Fruit fly (Drosophila melanogaster) whole organism, embryonic: ENCODE measurements around the gene CG15034.

Experiments used
- Antp ChIP-seq: fragments of 200-800 bp; sonication (Bioruptor generic); optimal IDR thresholded peaks from 3 replicates; lab custom pipeline; 2016; ENCODE audit warnings: missing biosample characterization, missing genetic modification characterization
- Atf3 ChIP-seq: fragments of 200-800 bp; sonication (Bioruptor generic); optimal IDR thresholded peaks from 3 replicates; lab custom pipeline; 2016; ENCODE audit warnings: missing biosample characterization, missing genetic modification characterization
- Atf6 ChIP-seq: fragments of 200-800 bp; sonication (Bioruptor generic); IDR thresholded peaks from 2 replicates; pipeline ENCODE4 v1.3.6; 2022; ENCODE audit warnings: missing biosample characterization, missing genetic modification characterization
- CG11456 ChIP-seq: fragments of 200-800 bp; sonication (Bioruptor generic); IDR thresholded peaks from 3 replicates; pipeline ENCODE4 v1.3.6; 2022; ENCODE audit warnings: missing biosample characterization, missing genetic modification characterization
- CG14965 ChIP-seq: fragments of 200-800 bp; sonication (Bioruptor generic); optimal IDR thresholded peaks from 2 replicates; lab custom pipeline; 2016; ENCODE audit warnings: missing biosample characterization, missing genetic modification characterization, borderline replicate concordance
- CG16779 ChIP-seq: fragments of 200-800 bp; sonication (Bioruptor generic); IDR thresholded peaks from 2 replicates; pipeline ENCODE4 v1.3.6; 2022; ENCODE audit warnings: missing biosample characterization, missing genetic modification characterization
- CG17186 ChIP-seq: fragments of 200-800 bp; sonication (Bioruptor generic); optimal IDR thresholded peaks from 3 replicates; lab custom pipeline; 2017; ENCODE audit warnings: missing biosample characterization, missing genetic modification reagents, missing genetic modification characterization
- CG30020 ChIP-seq: fragments of 200-800 bp; optimal IDR thresholded peaks from 2 replicates; lab custom pipeline; 2019; ENCODE audit warnings: missing biosample characterization, mild to moderate bottlenecking, missing genetic modification characterization, moderate library complexity
- CG30431 ChIP-seq: fragments of 200-800 bp; sonication (Bioruptor generic); optimal IDR thresholded peaks from 2 replicates; lab custom pipeline; 2017; ENCODE audit warnings: missing biosample characterization, missing genetic modification characterization
- CG31365 ChIP-seq: fragments of 200-800 bp; sonication (Bioruptor generic); optimal IDR thresholded peaks from 2 replicates; lab custom pipeline; 2018; ENCODE audit warnings: missing biosample characterization, mild to moderate bottlenecking, missing genetic modification characterization
- CG3281 ChIP-seq: fragments of 200-800 bp; sonication (Bioruptor generic); optimal IDR thresholded peaks from 3 replicates; lab custom pipeline; 2017; ENCODE audit warnings: missing biosample characterization, mild to moderate bottlenecking, missing genetic modification characterization
- CG3726 ChIP-seq: fragments of 200-800 bp; sonication (Bioruptor generic); IDR thresholded peaks from 3 replicates; pipeline ENCODE4, ENCODE4 v1.3.6; 2022; ENCODE audit warnings: missing biosample characterization, missing genetic modification characterization
- CG3847 ChIP-seq: fragments of 200-800 bp; sonication (Bioruptor generic); IDR thresholded peaks from 2 replicates; pipeline ENCODE4 v1.3.6; 2022; ENCODE audit warnings: missing biosample characterization, missing genetic modification characterization
- CG4282 ChIP-seq: fragments of 200-800 bp; sonication (Bioruptor generic); optimal IDR thresholded peaks from 2 replicates; lab custom pipeline; 2016; ENCODE audit warnings: missing biosample characterization, missing genetic modification characterization
- CG4730 ChIP-seq: fragments of 200-800 bp; sonication (Bioruptor generic); IDR thresholded peaks from 2 replicates; pipeline ENCODE4 v1.3.6; 2022; ENCODE audit warnings: missing biosample characterization, missing genetic modification characterization
- CG5245 ChIP-seq: fragments of 200-800 bp; sonication (Bioruptor generic); optimal IDR thresholded peaks from 3 replicates; lab custom pipeline; 2016; ENCODE audit warnings: missing biosample characterization, missing genetic modification characterization
- CG6683 ChIP-seq: fragments of 200-800 bp; sonication (Bioruptor generic); optimal IDR thresholded peaks from 2 replicates; lab custom pipeline; 2017; ENCODE audit warnings: missing biosample characterization, mild to moderate bottlenecking, missing genetic modification characterization, missing genetic modification reagents
- CG9437 ChIP-seq: fragments of 200-800 bp; sonication (Bioruptor generic); optimal IDR thresholded peaks from 2 replicates; lab custom pipeline; 2018; ENCODE audit warnings: missing biosample characterization, mild to moderate bottlenecking, missing genetic modification characterization
- Chrac-16 ChIP-seq: fragments of 200-800 bp; sonication (Bioruptor generic); optimal IDR thresholded peaks from 3 replicates; lab custom pipeline; 2016; ENCODE audit warnings: missing biosample characterization, missing genetic modification characterization
- D ChIP-seq, 2 experiments: fragments of 200-800 bp in 1 of 2; fragments of >200 bp in 1 of 2; sonication (Bioruptor generic) in 1 of 2; optimal IDR thresholded peaks; 2 replicates in 1 of 2; 3 replicates in 1 of 2; lab custom pipeline; 2017; ENCODE audit warnings: mild to moderate bottlenecking in 1 of 2, missing biosample characterization in 1 of 2, missing genetic modification characterization in 1 of 2, missing genetic modification reagents in 1 of 2
- Doc3 ChIP-seq: fragments of 200-800 bp; sonication (Bioruptor generic); IDR thresholded peaks from 3 replicates; pipeline ENCODE4 v1.3.6; 2022; ENCODE audit warnings: missing biosample characterization, missing genetic modification characterization; ENCODE audit not compliant: partially characterized antibody
- Drgx ChIP-seq: fragments of 200-800 bp; sonication (Bioruptor generic); IDR thresholded peaks from 2 replicates; pipeline ENCODE4 v1.3.6; 2022; ENCODE audit warnings: missing biosample characterization, missing genetic modification characterization
- GATAe ChIP-seq: fragments of 200-800 bp; sonication (Bioruptor generic); conservative IDR thresholded peaks from 2 replicates; pipeline ENCODE4 v1.3.6; 2022; ENCODE audit warnings: missing biosample characterization, missing genetic modification characterization
- Gug ChIP-seq: fragments of 200-800 bp; sonication (Bioruptor generic); IDR thresholded peaks from 4 replicates; pipeline ENCODE4 v1.3.6; 2022; ENCODE audit warnings: missing biosample characterization, missing genetic modification characterization
- HHEX ChIP-seq: fragments of 200-800 bp; sonication (Bioruptor generic); optimal IDR thresholded peaks from 3 replicates; lab custom pipeline; 2017; ENCODE audit warnings: missing biosample characterization, mild to moderate bottlenecking, missing genetic modification characterization, missing genetic modification reagents
- HLH4C ChIP-seq: fragments of 200-800 bp; sonication (Bioruptor generic); IDR thresholded peaks from 3 replicates; pipeline ENCODE4 v1.3.6; 2022; ENCODE audit warnings: missing biosample characterization, missing genetic modification characterization; ENCODE audit not compliant: partially characterized antibody
- Lim3 ChIP-seq: fragments of 200-800 bp; sonication (Bioruptor generic); IDR thresholded peaks from 2 replicates; pipeline ENCODE4 v1.3.6; 2022; ENCODE audit warnings: missing biosample characterization, missing genetic modification characterization
- Meics ChIP-seq: fragments of 200-800 bp; sonication (Bioruptor generic); optimal IDR thresholded peaks from 2 replicates; lab custom pipeline; 2017; ENCODE audit warnings: missing biosample characterization, mild to moderate bottlenecking, missing genetic modification characterization
- Ravus ChIP-seq: fragments of 200-800 bp; sonication (Bioruptor generic); IDR thresholded peaks from 2 replicates; pipeline ENCODE4 v1.3.6; 2022; ENCODE audit warnings: missing biosample characterization, missing genetic modification characterization
- Rx ChIP-seq: fragments of 200-800 bp; sonication (Bioruptor generic); IDR thresholded peaks from 2 replicates; pipeline ENCODE4 v1.3.6; 2022; ENCODE audit warnings: missing biosample characterization, missing genetic modification characterization
- Scr ChIP-seq: fragments of 200-800 bp; sonication (Bioruptor generic); IDR thresholded peaks from 2 replicates; pipeline ENCODE4 v1.3.6; 2022; ENCODE audit warnings: missing biosample characterization, missing genetic modification characterization; ENCODE audit not compliant: partially characterized antibody
- Taf1 ChIP-seq: fragments of 200-800 bp; sonication (Bioruptor generic); IDR thresholded peaks from 2 replicates; pipeline ENCODE4 v1.3.6; 2022; ENCODE audit warnings: missing biosample characterization, missing genetic modification characterization
- amos ChIP-seq: fragments of 200-800 bp; sonication (Bioruptor generic); IDR thresholded peaks from 2 replicates; pipeline ENCODE4 v1.3.6; 2022; ENCODE audit warnings: missing biosample characterization, missing genetic modification characterization; ENCODE audit not compliant: partially characterized antibody
- crp ChIP-seq, 2 experiments: fragments of 200-800 bp; sonication (Bioruptor generic); optimal IDR thresholded peaks; 2 replicates in 1 of 2; 3 replicates in 1 of 2; lab custom pipeline; 2017; ENCODE audit warnings: missing biosample characterization in 2 of 2, missing genetic modification characterization in 2 of 2, mild to moderate bottlenecking in 1 of 2, moderate library complexity in 1 of 2
- dimm ChIP-seq: fragments of 200-800 bp; sonication (Bioruptor generic); IDR thresholded peaks from 2 replicates; pipeline ENCODE4 v1.3.6; 2022; ENCODE audit warnings: missing biosample characterization, missing genetic modification characterization
- dm ChIP-seq: fragments of 200-800 bp; sonication (Bioruptor generic); optimal IDR thresholded peaks from 3 replicates; lab custom pipeline; 2016; ENCODE audit warnings: missing biosample characterization, missing genetic modification characterization
- ham ChIP-seq: fragments of 200-800 bp; sonication (Bioruptor generic); IDR thresholded peaks from 2 replicates; pipeline ENCODE4 v1.3.6; 2022; ENCODE audit warnings: missing biosample characterization, missing genetic modification characterization
- hkb ChIP-seq, 2 experiments: fragments of 200-800 bp in 1 of 2; fragments of >200 bp in 1 of 2; sonication (Bioruptor generic) in 1 of 2; IDR thresholded peaks in 1 of 2; optimal IDR thresholded peaks in 1 of 2; 2 replicates each; pipeline versions ENCODE4 v1.3.6 to Lab custom; 2017 to 2022; ENCODE audit warnings: missing biosample characterization in 1 of 2, missing genetic modification characterization in 1 of 2
- kah ChIP-seq: fragments of 200-800 bp; sonication (Bioruptor generic); optimal IDR thresholded peaks from 2 replicates; lab custom pipeline; 2018; ENCODE audit warnings: missing biosample characterization, mild to moderate bottlenecking, missing genetic modification characterization
- knrl ChIP-seq: fragments of 200-800 bp; sonication (Bioruptor generic); IDR thresholded peaks from 3 replicates; pipeline ENCODE4 v1.3.6; 2022; ENCODE audit warnings: missing biosample characterization, missing genetic modification characterization; ENCODE audit not compliant: partially characterized antibody
- nerfin-2 ChIP-seq: fragments of 200-800 bp; sonication (Bioruptor generic); IDR thresholded peaks from 2 replicates; pipeline ENCODE4 v1.3.6; 2022; ENCODE audit warnings: missing biosample characterization, missing genetic modification characterization; ENCODE audit not compliant: partially characterized antibody
- nom ChIP-seq: fragments of 200-800 bp; sonication (Bioruptor generic); optimal IDR thresholded peaks from 2 replicates; lab custom pipeline; 2017; ENCODE audit warnings: missing biosample characterization, missing genetic modification characterization, mild to moderate bottlenecking, moderate library complexity, missing genetic modification reagents
- pho ChIP-seq: fragments of 200-800 bp; sonication (Bioruptor generic); optimal IDR thresholded peaks from 2 replicates; lab custom pipeline; 2016; ENCODE audit warnings: missing biosample characterization, missing genetic modification characterization
- ro ChIP-seq: fragments of 200-800 bp; sonication (Bioruptor generic); IDR thresholded peaks from 2 replicates; pipeline ENCODE4 v1.3.6; 2022; ENCODE audit warnings: missing biosample characterization, missing genetic modification characterization
- unc-4 ChIP-seq: fragments of 200-800 bp; sonication (Bioruptor generic); IDR thresholded peaks from 2 replicates; pipeline ENCODE4 v1.3.6; 2022; ENCODE audit warnings: missing biosample characterization, missing genetic modification characterization; ENCODE audit not compliant: partially characterized antibody
- usp ChIP-seq: fragments of >200 bp; optimal IDR thresholded peaks from 2 replicates; lab custom pipeline; 2017; ENCODE audit warnings: missing biosample characterization, missing genetic modification characterization
- vvl ChIP-seq: fragments of 200-800 bp; sonication (Bioruptor generic); IDR thresholded peaks from 2 replicates; pipeline ENCODE4 v1.3.6; 2022; ENCODE audit warnings: missing biosample characterization, missing genetic modification characterization
- wek ChIP-seq: fragments of 200-800 bp; sonication (Bioruptor generic); optimal IDR thresholded peaks from 3 replicates; lab custom pipeline; 2018; ENCODE audit warnings: missing biosample characterization, mild to moderate bottlenecking, missing genetic modification characterization, moderate library complexity
- wor ChIP-seq: fragments of 200-800 bp; sonication (Bioruptor generic); IDR thresholded peaks from 2 replicates; pipeline ENCODE4 v1.3.6; 2022; ENCODE audit warnings: missing biosample characterization, missing genetic modification characterization

Gene CG15034

DNA sequence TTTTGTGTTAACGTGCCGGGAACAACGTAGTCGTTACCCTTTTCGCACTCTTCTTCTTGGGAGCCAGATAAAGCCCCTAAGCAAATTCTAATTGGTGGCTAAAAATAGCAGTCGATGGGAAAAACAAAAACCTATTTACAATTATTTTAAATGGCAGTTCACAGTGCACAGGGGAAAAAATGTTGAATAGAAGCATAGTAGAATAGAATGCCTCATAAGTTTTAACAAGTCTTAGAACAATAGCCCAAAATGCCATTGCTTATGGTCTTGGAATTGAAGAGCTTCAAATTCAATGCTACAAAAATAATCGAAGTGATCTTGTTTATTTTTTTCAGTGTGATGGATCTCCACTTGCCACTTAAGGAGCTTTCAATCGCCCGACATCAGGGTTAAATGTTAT lies 14.8 kb downstream of the CG15034 start (continued):
- TF ChIP-seq Rx (GFP tag; lab: Robert Waterston, UW) = no peak
- no peak for TF ChIP-seq CG31365 (tag; lab: Kevin White, UChicago)
- TF ChIP-seq CG30020 (tag; lab: Kevin White, UChicago) = no peak
- 0 out of 2 replicates have a peak, but pooled peaks have one; percentile 23 for TF ChIP-seq ham
- peak; percentile 67 for TF ChIP-seq HHEX (GFP tag; lab: Kevin White, UChicago)
- no peak for TF ChIP-seq nerfin-2 (GFP tag; lab: Robert Waterston, UW)
- TF ChIP-seq CG30431 (GFP tag; lab: Kevin White, UChicago) = peak; percentile 15
- TF ChIP-seq Antp (GFP tag; lab: Kevin White, UChicago) = peak; percentile 74
- peak; percentile 68 for TF ChIP-seq Meics
- TF ChIP-seq CG5245 = peak; percentile 30
- 0 out of 2 replicates have a peak, but pooled peaks have one; percentile 14 for TF ChIP-seq Ravus (GFP tag; lab: Robert Waterston, UW)
- peak; percentile 5 for TF ChIP-seq CG4282 (GFP tag; lab: Kevin White, UChicago)
- TF ChIP-seq CG4730 (GFP tag; lab: Robert Waterston, UW) = peak; percentile 61
- TF ChIP-seq CG6683 (GFP tag; lab: Kevin White, UChicago) = no peak
- no peak for TF ChIP-seq HLH4C (GFP tag; lab: Robert Waterston, UW)
- TF ChIP-seq CG16779 (GFP tag; lab: Robert Waterston, UW) = 0 out of 2 replicates have a peak, but pooled peaks have one; percentile 35
- TF ChIP-seq unc-4 (GFP tag; lab: Robert Waterston, UW) = no peak
- TF ChIP-seq CG14965 = no peak
- TF ChIP-seq CG3847 = peak; percentile 65
- no peak for TF ChIP-seq amos (GFP tag; lab: Robert Waterston, UW)
- peak; percentile 54 for TF ChIP-seq CG9437
- peak; percentile 23; the same call in 1 of the 2 replicates for TF ChIP-seq GATAe
- TF ChIP-seq wek (GFP tag; lab: Kevin White, UChicago) = no peak
- no peak for TF ChIP-seq CG17186 (GFP tag; lab: Kevin White, UChicago)
- TF ChIP-seq Doc3 = no peak
- peak; percentile 80 for TF ChIP-seq pho (GFP tag; lab: Kevin White, UChicago)
- peak; percentile 80 for TF ChIP-seq CG3281 (GFP tag; lab: Kevin White, UChicago)
- TF ChIP-seq Taf1 (GFP tag; lab: Robert Waterston, UW) = peak; percentile 69
- peak; percentile 68 for TF ChIP-seq vvl (GFP tag; lab: Robert Waterston, UW)
- no peak for TF ChIP-seq nom (GFP tag; lab: Kevin White, UChicago)
- TF ChIP-seq Gug = peak; percentile 51; the same call in 2 of the 4 replicates
- no peak for TF ChIP-seq Drgx (GFP tag; lab: Robert Waterston, UW)
- peak; percentile 78 for TF ChIP-seq Atf6 (GFP tag; lab: Robert Waterston, UW)
- no peak for TF ChIP-seq dimm (GFP tag; lab: Robert Waterston, UW)
- peak; percentile 36 for TF ChIP-seq Chrac-16 (GFP tag; lab: Kevin White, UChicago)
- no peak for TF ChIP-seq D (optimal IDR thresholded peaks at IDR 0.05; lab: Kevin White, UChicago)
- TF ChIP-seq D (GFP tag; optimal IDR thresholded peaks at IDR 0.05; lab: Kevin White, UChicago) = no peak
- no peak for TF ChIP-seq knrl (GFP tag; lab: Robert Waterston, UW)
- TF ChIP-seq CG3726 (GFP tag; lab: Robert Waterston, UW) = no peak
- TF ChIP-seq Lim3 (GFP tag; lab: Robert Waterston, UW) = no peak
- no peak for TF ChIP-seq Atf3 (GFP tag; lab: Kevin White, UChicago)
- TF ChIP-seq wor (GFP tag; lab: Robert Waterston, UW) = no peak
- TF ChIP-seq ro (GFP tag; lab: Robert Waterston, UW) = no peak
- TF ChIP-seq usp (GFP tag; lab: Kevin White, UChicago) = no peak
- TF ChIP-seq dm (GFP tag; lab: Kevin White, UChicago) = peak; percentile 43
- TF ChIP-seq kah = peak; percentile 3
- no peak for TF ChIP-seq crp (GFP tag; optimal IDR thresholded peaks at IDR 0.05; lab: Kevin White, UChicago)
- no peak for TF ChIP-seq Scr (GFP tag; lab: Robert Waterston, UW)
- TF ChIP-seq hkb (optimal IDR thresholded peaks at IDR 0.05; lab: Kevin White, UChicago) = no peak
- peak; percentile 70 for TF ChIP-seq hkb (GFP tag; IDR thresholded peaks at IDR 0.05; lab: Robert Waterston, UW)
- TF ChIP-seq CG11456 (GFP tag; lab: Robert Waterston, UW) = peak; percentile 72; the same call in 1 of the 3 replicates
